Worm (Caenorhabditis elegans) whole organism, mixed stage, embryonic: ENCODE measurements around the gene pqn-65.

ENCODE experiments used
- bed-3 ChIP-seq: fragments of 200-800 bp; sonication (Bioruptor generic); optimal IDR thresholded peaks from 3 replicates; lab custom pipeline; 2018; ENCODE audit warnings: mild to moderate bottlenecking, missing genetic modification characterization, moderate library complexity, missing compliant biosample characterization
- blmp-1 ChIP-seq: fragments of 150-350 bp; optimal IDR thresholded peaks from 2 replicates; lab custom pipeline; 2014; ENCODE audit warnings: missing biosample characterization, missing genetic modification characterization
- ces-1 ChIP-seq: fragments of 150-350 bp; optimal IDR thresholded peaks from 2 replicates; lab custom pipeline; 2014; ENCODE audit warnings: missing biosample characterization, missing genetic modification reagents, missing genetic modification characterization
- cnd-1 ChIP-seq: fragments of 200-800 bp; sonication (Bioruptor generic); optimal IDR thresholded peaks from 2 replicates; lab custom pipeline; 2018; ENCODE audit warnings: mild to moderate bottlenecking, missing genetic modification characterization, missing compliant biosample characterization
- drap-1 ChIP-seq: fragments of 200-800 bp; sonication (Bioruptor generic); optimal IDR thresholded peaks from 3 replicates; lab custom pipeline; 2018; ENCODE audit warnings: mild to moderate bottlenecking, missing genetic modification characterization, missing compliant biosample characterization
- elt-1 ChIP-seq: sonication (generic microtip); optimal IDR thresholded peaks from 2 replicates; lab custom pipeline; 2017; ENCODE audit warnings: missing genetic modification characterization, mild to moderate bottlenecking, missing compliant biosample characterization, antibody characterized with exemption, moderate library complexity, borderline replicate concordance; ENCODE audit not compliant: insufficient read depth
- flh-1 ChIP-seq: fragments of 200-800 bp; sonication (Bioruptor generic); optimal IDR thresholded peaks from 2 replicates; lab custom pipeline; 2018; ENCODE audit warnings: mild to moderate bottlenecking, missing genetic modification characterization, moderate library complexity, missing compliant biosample characterization
- ham-2 ChIP-seq: fragments of 200-800 bp; sonication (Bioruptor generic); optimal IDR thresholded peaks from 2 replicates; lab custom pipeline; 2018; ENCODE audit warnings: mild to moderate bottlenecking, missing genetic modification characterization, missing compliant biosample characterization
- hlh-1 ChIP-seq: fragments of 150-350 bp; optimal IDR thresholded peaks from 2 replicates; lab custom pipeline; 2014; ENCODE audit warnings: missing biosample characterization, missing genetic modification reagents, missing genetic modification characterization
- lin-32 ChIP-seq: fragments of 200-800 bp; sonication (Bioruptor generic); optimal IDR thresholded peaks from 2 replicates; lab custom pipeline; 2018; ENCODE audit warnings: mild to moderate bottlenecking, missing genetic modification characterization, missing compliant biosample characterization
- lsy-2 ChIP-seq: fragments of 150-350 bp; optimal IDR thresholded peaks from 2 replicates; lab custom pipeline; 2014; ENCODE audit warnings: missing biosample characterization, missing genetic modification characterization
- mab-5 ChIP-seq: fragments of 150-350 bp; optimal IDR thresholded peaks from 2 replicates; lab custom pipeline; 2014; ENCODE audit warnings: missing biosample characterization, missing genetic modification characterization
- mep-1 ChIP-seq: fragments of 150-350 bp; optimal IDR thresholded peaks from 2 replicates; lab custom pipeline; 2017; ENCODE audit warnings: missing biosample characterization, missing genetic modification reagents, missing genetic modification characterization, inconsistent platforms
- mls-2 ChIP-seq: sonication (generic microtip); optimal IDR thresholded peaks from 2 replicates; lab custom pipeline; 2016; ENCODE audit warnings: mild to moderate bottlenecking, missing genetic modification characterization, moderate library complexity, missing compliant biosample characterization
- nhr-12 ChIP-seq: fragments of 150-350 bp; optimal IDR thresholded peaks from 2 replicates; lab custom pipeline; 2014; ENCODE audit warnings: missing biosample characterization, missing genetic modification characterization
- nhr-2 ChIP-seq: fragments of 150-350 bp; optimal IDR thresholded peaks from 2 replicates; lab custom pipeline; 2014; ENCODE audit warnings: missing biosample characterization, missing genetic modification characterization
- nhr-237 ChIP-seq: fragments of 150-350 bp; optimal IDR thresholded peaks from 2 replicates; lab custom pipeline; 2014; ENCODE audit warnings: missing biosample characterization, missing genetic modification characterization
- nhr-28 ChIP-seq: fragments of 150-350 bp; optimal IDR thresholded peaks from 2 replicates; lab custom pipeline; 2014; ENCODE audit warnings: missing biosample characterization, missing genetic modification characterization
- nhr-76 ChIP-seq: sonication (generic microtip); optimal IDR thresholded peaks from 2 replicates; lab custom pipeline; 2017; ENCODE audit warnings: missing biosample characterization, missing genetic modification characterization
- pha-4 ChIP-seq: fragments of 150-350 bp; optimal IDR thresholded peaks from 2 replicates; lab custom pipeline; 2018; ENCODE audit warnings: missing biosample characterization, missing genetic modification reagents, missing genetic modification characterization
- sem-2 ChIP-seq: fragments of 200-800 bp; sonication (Bioruptor generic); optimal IDR thresholded peaks from 2 replicates; lab custom pipeline; 2018; ENCODE audit warnings: mild to moderate bottlenecking, missing genetic modification characterization, missing compliant biosample characterization
- sptf-1 ChIP-seq: sonication (generic microtip); optimal IDR thresholded peaks from 2 replicates; lab custom pipeline; 2017; ENCODE audit warnings: mild to moderate bottlenecking, missing genetic modification characterization, moderate library complexity, missing compliant biosample characterization
- tbx-8 ChIP-seq: fragments of 200-800 bp; sonication (Bioruptor generic); optimal IDR thresholded peaks from 2 replicates; lab custom pipeline; 2018; ENCODE audit warnings: mild to moderate bottlenecking, missing genetic modification characterization, moderate library complexity, missing compliant biosample characterization
- unc-120 ChIP-seq: sonication (generic microtip); optimal IDR thresholded peaks from 2 replicates; lab custom pipeline; 2017; ENCODE audit warnings: missing genetic modification characterization, missing compliant biosample characterization; ENCODE audit not compliant: poor library complexity, severe bottlenecking
- unc-39 ChIP-seq: fragments of 150-350 bp; optimal IDR thresholded peaks from 2 replicates; lab custom pipeline; 2014; ENCODE audit warnings: missing biosample characterization, missing genetic modification characterization
- ztf-11 ChIP-seq: fragments of 150-350 bp; optimal IDR thresholded peaks from 2 replicates; lab custom pipeline; 2014; ENCODE audit warnings: missing biosample characterization, missing genetic modification characterization

pqn-65 gene

DNA sequence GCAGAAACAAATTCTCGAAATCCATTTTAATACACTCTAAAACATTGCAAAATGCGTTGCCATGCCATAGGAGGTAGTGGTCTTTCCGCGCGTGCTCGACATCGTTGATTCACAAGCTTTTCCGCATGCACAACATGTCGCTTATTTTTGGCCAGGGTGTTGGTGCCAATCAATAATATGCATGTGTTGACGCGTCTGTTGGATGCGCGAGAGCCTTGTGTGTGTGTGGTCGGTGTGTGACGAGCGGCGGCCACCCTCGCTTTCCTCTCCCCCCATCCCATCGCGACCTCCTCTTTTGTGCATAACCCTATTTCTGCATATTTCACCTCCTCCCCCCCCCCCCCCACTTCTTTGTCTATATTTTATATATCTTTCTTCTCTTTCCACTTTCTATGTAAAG lies 43.2 kb downstream of the pqn-65 start:
- TF ChIP-seq mls-2, result peak; percentile 71
- TF ChIP-seq cnd-1 (tag; lab: Kevin White, UChicago), result peak; percentile 52
- no peak for TF ChIP-seq nhr-237 (tag; lab: Kevin White, UChicago)
- no peak for TF ChIP-seq nhr-28
- TF ChIP-seq sem-2 (GFP tag; lab: Kevin White, UChicago), result no peak
- TF ChIP-seq unc-120 (tag; lab: Kevin White, UChicago), result no peak
- peak; percentile 37 for TF ChIP-seq ces-1 (GFP tag; lab: Kevin White, UChicago)
- no peak for TF ChIP-seq lsy-2 (tag; lab: Kevin White, UChicago)
- no peak for TF ChIP-seq mep-1
- no peak for TF ChIP-seq lin-32 (GFP tag; lab: Kevin White, UChicago)
- TF ChIP-seq drap-1, result peak; percentile 17
- TF ChIP-seq pha-4, result no peak
- no peak for TF ChIP-seq flh-1 (GFP tag; lab: Kevin White, UChicago)
- TF ChIP-seq ztf-11 (tag; lab: Kevin White, UChicago), result no peak
- no peak for TF ChIP-seq ham-2
- TF ChIP-seq nhr-2, result no peak
- TF ChIP-seq blmp-1, result no peak
- no peak for TF ChIP-seq nhr-12 (tag; lab: Kevin White, UChicago)
- TF ChIP-seq sptf-1 (tag; lab: Kevin White, UChicago), result peak; percentile 69
- no peak for TF ChIP-seq unc-39 (tag; lab: Kevin White, UChicago)
- TF ChIP-seq mab-5 (tag; lab: Kevin White, UChicago), result no peak
- no peak for TF ChIP-seq nhr-76 (tag; lab: Kevin White, UChicago)

DNA sequence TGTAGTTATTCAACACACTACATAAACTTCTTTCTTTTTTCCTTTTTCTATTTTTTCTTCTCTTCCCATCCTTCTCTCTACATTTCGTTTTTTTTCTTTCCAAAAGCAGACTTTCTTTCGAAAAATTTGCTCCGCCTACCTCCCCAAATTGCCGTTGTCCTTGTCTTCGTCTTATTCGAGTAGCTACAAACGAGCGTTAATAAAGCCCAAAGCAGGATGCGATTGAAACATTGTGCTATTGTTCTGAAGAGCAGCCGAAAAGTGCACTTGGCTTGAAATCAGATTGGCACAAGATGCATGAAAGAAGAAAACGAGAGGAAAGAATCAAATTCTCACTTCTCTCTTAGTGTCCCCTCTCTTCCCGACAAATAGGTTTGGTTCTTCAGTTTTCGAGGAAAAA lies 44.6 kb downstream of the pqn-65 start:
- TF ChIP-seq blmp-1 (no peak), mls-2 (no peak), ces-1 (GFP tag; lab: Kevin White, UChicago) (peak; percentile 68)

DNA sequence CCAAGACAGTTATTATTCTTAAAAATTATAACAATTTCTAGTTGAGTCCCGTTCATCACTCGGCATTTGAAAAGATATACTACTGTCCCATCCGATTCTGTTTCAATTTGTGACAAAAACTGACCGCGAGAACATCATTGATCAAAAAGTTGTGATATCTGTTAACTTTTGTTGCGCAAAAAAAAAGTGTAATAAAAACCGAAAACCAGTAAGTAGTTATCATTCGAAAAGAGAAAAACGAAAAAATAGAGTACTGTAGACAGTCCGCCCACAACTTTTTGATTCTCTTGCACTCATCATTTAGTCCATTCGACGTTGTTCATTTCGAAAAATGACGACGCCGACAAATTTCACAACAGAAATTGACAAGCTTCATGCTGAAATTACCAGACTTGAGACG lies 48.3 kb downstream of the pqn-65 start, which contains the start of gene amt-1:
Gene amt-1 (plus strand): TSS at position 301 of the 400 bp plus-strand sequence.
- no peak for TF ChIP-seq tbx-8 (GFP tag; lab: Kevin White, UChicago)
- no peak for TF ChIP-seq ztf-11 (tag; lab: Kevin White, UChicago)
- no peak for TF ChIP-seq nhr-12 (tag; lab: Kevin White, UChicago)
- no peak for TF ChIP-seq ham-2
- TF ChIP-seq, all 35 proteins: peak for 0

DNA sequence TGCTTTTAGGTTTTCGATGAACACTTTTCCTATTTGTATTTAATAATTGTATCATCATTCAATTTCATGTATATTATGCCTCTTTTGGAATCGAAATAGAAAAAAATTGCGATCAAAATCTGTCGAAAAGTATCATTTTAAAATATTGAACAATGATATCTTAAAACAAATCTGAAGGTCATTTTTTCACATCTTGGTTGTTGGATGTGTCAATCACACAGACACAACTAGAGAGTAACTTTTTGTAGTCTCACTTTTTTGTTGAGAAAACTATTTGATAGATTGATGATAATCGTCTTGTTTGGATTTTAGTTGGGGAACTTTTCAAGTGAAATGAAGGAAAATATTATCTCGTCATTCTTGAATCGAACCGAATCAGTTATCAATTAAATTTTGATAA lies 50.2 kb downstream of the pqn-65 start:
- no peak for TF ChIP-seq blmp-1
- TF ChIP-seq lin-32 (GFP tag; lab: Kevin White, UChicago), result no peak
- TF ChIP-seq hlh-1 (tag; lab: Kevin White, UChicago), result no peak
- TF ChIP-seq sptf-1 (tag; lab: Kevin White, UChicago), result no peak
- TF ChIP-seq sem-2 (GFP tag; lab: Kevin White, UChicago), result no peak

DNA sequence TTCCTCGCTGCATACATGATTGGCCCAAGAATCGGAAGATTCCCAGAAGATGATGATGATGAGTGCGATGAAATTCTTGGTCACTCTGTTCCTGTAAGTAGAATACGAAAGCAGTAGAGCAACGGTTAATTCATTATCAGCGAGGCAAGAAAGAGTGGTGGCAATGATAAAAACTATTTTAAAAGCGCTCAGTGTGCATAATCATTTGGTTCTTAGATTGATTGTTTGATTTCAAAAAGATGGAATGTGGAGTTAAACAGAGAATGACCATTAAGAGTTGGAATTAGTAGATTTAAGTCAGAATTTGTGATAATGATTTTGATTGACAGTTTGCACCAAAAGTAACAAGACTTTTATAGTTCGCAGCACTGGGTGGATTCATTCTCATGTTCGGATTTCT lies 52.3 kb downstream of the pqn-65 start:
- TF ChIP-seq mls-2 (no peak), pha-4 (no peak)

DNA sequence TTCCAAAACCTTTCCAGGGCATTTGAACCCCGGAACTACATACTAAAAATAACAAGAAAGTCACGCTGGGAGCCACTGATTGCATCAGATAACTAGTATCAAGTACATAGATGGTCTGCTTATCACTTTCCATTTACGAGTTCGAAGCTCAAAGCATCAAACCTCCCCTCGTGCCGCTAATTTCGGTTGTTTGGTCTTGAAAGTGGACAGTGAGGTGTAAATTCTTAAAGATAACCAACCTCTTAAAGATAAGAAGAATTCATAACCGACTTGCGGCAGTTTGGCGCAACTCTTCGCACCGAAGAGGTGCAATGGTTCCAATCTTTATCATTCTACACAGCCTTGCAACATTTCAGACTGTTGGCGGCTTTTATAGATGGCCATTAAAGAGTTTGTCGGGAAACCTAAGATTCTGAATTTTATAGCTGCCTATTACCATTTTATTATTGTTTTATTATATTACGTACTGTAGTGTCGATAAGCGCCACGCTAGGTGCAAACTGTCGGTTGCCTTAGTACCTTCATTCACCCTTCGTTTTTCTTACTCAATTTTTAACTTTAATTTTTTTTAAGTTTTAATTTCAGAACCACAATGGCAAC lies 54.6 kb downstream of the pqn-65 start, which contains the start of gene amt-4:
Gene amt-4 (plus strand): TSS at position 586 of the 600 bp plus-strand sequence.
- TF ChIP-seq elt-1 (tag; lab: Kevin White, UChicago) (no peak), drap-1 (no peak), cnd-1 (tag; lab: Kevin White, UChicago) (no peak), nhr-76 (tag; lab: Kevin White, UChicago) (no peak), bed-3 (GFP tag; lab: Kevin White, UChicago) (no peak)

DNA sequence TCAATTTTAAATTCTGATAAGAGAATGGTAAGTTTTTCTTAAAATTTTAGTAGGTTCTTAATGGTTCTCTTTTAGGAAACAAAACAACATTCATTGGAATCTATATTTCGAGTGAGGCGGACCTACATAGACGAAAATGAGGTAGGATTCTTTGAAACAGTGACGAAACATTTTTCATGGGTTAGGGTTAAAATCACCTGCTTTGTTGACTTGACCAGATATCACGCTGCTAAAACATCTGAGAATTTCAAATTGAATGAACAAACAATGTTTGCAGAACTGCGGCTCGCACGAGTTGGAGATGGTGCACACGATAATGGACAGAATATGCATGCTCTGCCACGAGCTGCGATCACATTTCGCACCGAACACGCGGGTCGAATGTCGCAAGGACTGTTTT lies 57.1 kb downstream of the pqn-65 start:
- no peak for TF ChIP-seq ces-1 (GFP tag; lab: Kevin White, UChicago)
- no peak for TF ChIP-seq mep-1
- no peak for TF ChIP-seq unc-39 (tag; lab: Kevin White, UChicago)
- TF ChIP-seq nhr-12 (tag; lab: Kevin White, UChicago), result no peak
